Worm (Caenorhabditis elegans) whole organism, L3 larva: ENCODE data around the gene Y47D7A.7.

Experiments
- R02D3.7 ChIP-seq: fragments of 150-350 bp; optimal IDR thresholded peaks from 2 replicates; lab custom pipeline; 2014; ENCODE audit warnings: missing biosample characterization, missing genetic modification characterization
- aly-2 ChIP-seq: fragments of 150-350 bp; optimal IDR thresholded peaks from 2 replicates; lab custom pipeline; 2014; ENCODE audit warnings: missing biosample characterization, missing genetic modification characterization
- ceh-28 ChIP-seq: fragments of 150-350 bp; optimal IDR thresholded peaks from 2 replicates; lab custom pipeline; 2014; ENCODE audit warnings: missing biosample characterization, missing genetic modification reagents, missing genetic modification characterization
- ceh-82 ChIP-seq: fragments of 150-350 bp; optimal IDR thresholded peaks from 2 replicates; lab custom pipeline; 2014; ENCODE audit warnings: missing biosample characterization, missing genetic modification characterization
- ceh-9 ChIP-seq: sonication (generic microtip); optimal IDR thresholded peaks from 2 replicates; lab custom pipeline; 2018; ENCODE audit warnings: missing biosample characterization, missing genetic modification characterization
- daf-12 ChIP-seq: fragments of 150-350 bp; optimal IDR thresholded peaks from 2 replicates; lab custom pipeline; 2014; ENCODE audit warnings: missing biosample characterization, missing genetic modification reagents, missing genetic modification characterization
- egl-27 ChIP-seq: sonication (generic microtip); optimal IDR thresholded peaks from 4 replicates; lab custom pipeline; 2017; ENCODE audit warnings: missing biosample characterization, missing genetic modification reagents, missing genetic modification characterization
- elt-1 ChIP-seq: fragments of 150-350 bp; optimal IDR thresholded peaks from 2 replicates; lab custom pipeline; 2014; ENCODE audit warnings: missing biosample characterization, missing genetic modification characterization
- elt-2 ChIP-seq: sonication (generic microtip); optimal IDR thresholded peaks from 2 replicates; lab custom pipeline; 2016; ENCODE audit warnings: missing genetic modification reagents, mild to moderate bottlenecking, missing genetic modification characterization, missing compliant biosample characterization
- eor-1 ChIP-seq, 2 experiments: fragments of 150-350 bp; optimal IDR thresholded peaks; 2 replicates each; lab custom pipeline; 2014 to 2018; ENCODE audit warnings: missing biosample characterization in 2 of 2, missing genetic modification characterization in 2 of 2
- fkh-2 ChIP-seq: fragments of 150-350 bp; optimal IDR thresholded peaks from 2 replicates; lab custom pipeline; 2014; ENCODE audit warnings: missing biosample characterization, missing genetic modification reagents, missing genetic modification characterization
- fos-1 ChIP-seq: fragments of 150-350 bp; optimal IDR thresholded peaks from 2 replicates; lab custom pipeline; 2014; ENCODE audit warnings: missing biosample characterization, missing genetic modification characterization
- hmg-11 ChIP-seq: sonication (generic microtip); optimal IDR thresholded peaks from 2 replicates; lab custom pipeline; 2016; ENCODE audit warnings: missing genetic modification characterization, missing compliant biosample characterization
- lin-15B ChIP-seq: fragments of 150-350 bp; optimal IDR thresholded peaks from 2 replicates; lab custom pipeline; 2014; ENCODE audit warnings: missing biosample characterization, missing genetic modification characterization
- lin-39 ChIP-seq: fragments of 150-350 bp; optimal IDR thresholded peaks from 2 replicates; lab custom pipeline; 2018; ENCODE audit warnings: missing biosample characterization, missing genetic modification reagents, missing genetic modification characterization
- mdl-1 ChIP-seq: fragments of 150-350 bp; optimal IDR thresholded peaks from 2 replicates; lab custom pipeline; 2014; ENCODE audit warnings: missing biosample characterization, missing genetic modification characterization
- nfya-1 ChIP-seq: sonication (generic microtip); optimal IDR thresholded peaks from 2 replicates; lab custom pipeline; 2017; ENCODE audit warnings: missing genetic modification characterization, mild to moderate bottlenecking, missing compliant biosample characterization, antibody characterized with exemption, moderate library complexity; ENCODE audit not compliant: insufficient read depth
- nhr-12 ChIP-seq: fragments of 150-350 bp; optimal IDR thresholded peaks from 2 replicates; lab custom pipeline; 2014; ENCODE audit warnings: missing biosample characterization, missing genetic modification characterization
- nhr-23 ChIP-seq: fragments of 150-350 bp; optimal IDR thresholded peaks from 2 replicates; lab custom pipeline; 2014; ENCODE audit warnings: missing biosample characterization, missing genetic modification reagents, missing genetic modification characterization
- nhr-25 ChIP-seq: sonication (generic microtip); optimal IDR thresholded peaks from 2 replicates; lab custom pipeline; 2017; ENCODE audit warnings: missing biosample characterization, missing genetic modification characterization
- nhr-28 ChIP-seq: fragments of 150-350 bp; optimal IDR thresholded peaks from 2 replicates; lab custom pipeline; 2014; ENCODE audit warnings: missing biosample characterization, missing genetic modification characterization
- nhr-67 ChIP-seq: fragments of 150-350 bp; optimal IDR thresholded peaks from 2 replicates; lab custom pipeline; 2014; ENCODE audit warnings: missing biosample characterization, missing genetic modification characterization
- nhr-77 ChIP-seq: fragments of 150-350 bp; optimal IDR thresholded peaks from 2 replicates; lab custom pipeline; 2014; ENCODE audit warnings: missing biosample characterization, missing genetic modification characterization
- pha-4 ChIP-seq: fragments of 150-350 bp; optimal IDR thresholded peaks from 2 replicates; lab custom pipeline; 2014; ENCODE audit warnings: missing biosample characterization, missing genetic modification reagents, missing genetic modification characterization
- pqm-1 ChIP-seq: fragments of 150-350 bp; optimal IDR thresholded peaks from 2 replicates; lab custom pipeline; 2017; ENCODE audit warnings: missing biosample characterization, missing genetic modification characterization, inconsistent platforms
- sea-2 ChIP-seq: fragments of 150-350 bp; sonication (generic microtip); optimal IDR thresholded peaks from 4 replicates; lab custom pipeline; 2014; ENCODE audit warnings: missing biosample characterization, missing genetic modification reagents, missing genetic modification characterization
- skn-1 ChIP-seq: fragments of 150-350 bp; optimal IDR thresholded peaks from 2 replicates; lab custom pipeline; 2014; ENCODE audit warnings: missing biosample characterization, missing genetic modification characterization
- snpc-4 ChIP-seq: fragments of 150-350 bp; optimal IDR thresholded peaks from 2 replicates; lab custom pipeline; 2014; ENCODE audit warnings: missing biosample characterization, missing genetic modification characterization
- tbx-2 ChIP-seq: sonication (generic microtip); optimal IDR thresholded peaks from 2 replicates; lab custom pipeline; 2016; ENCODE audit warnings: mild to moderate bottlenecking, missing genetic modification characterization, missing compliant biosample characterization
- unc-39 ChIP-seq: sonication (generic microtip); optimal IDR thresholded peaks from 4 replicates; lab custom pipeline; 2017; ENCODE audit warnings: missing biosample characterization, missing genetic modification characterization
- unc-62 ChIP-seq: fragments of 150-350 bp; sonication (generic microtip); optimal IDR thresholded peaks from 4 replicates; lab custom pipeline; 2014; ENCODE audit warnings: missing biosample characterization, missing genetic modification reagents, missing genetic modification characterization
- ztf-4 ChIP-seq: fragments of 150-350 bp; optimal IDR thresholded peaks from 2 replicates; lab custom pipeline; 2014; ENCODE audit warnings: missing biosample characterization, missing genetic modification characterization

Gene Y47D7A.7

DNA sequence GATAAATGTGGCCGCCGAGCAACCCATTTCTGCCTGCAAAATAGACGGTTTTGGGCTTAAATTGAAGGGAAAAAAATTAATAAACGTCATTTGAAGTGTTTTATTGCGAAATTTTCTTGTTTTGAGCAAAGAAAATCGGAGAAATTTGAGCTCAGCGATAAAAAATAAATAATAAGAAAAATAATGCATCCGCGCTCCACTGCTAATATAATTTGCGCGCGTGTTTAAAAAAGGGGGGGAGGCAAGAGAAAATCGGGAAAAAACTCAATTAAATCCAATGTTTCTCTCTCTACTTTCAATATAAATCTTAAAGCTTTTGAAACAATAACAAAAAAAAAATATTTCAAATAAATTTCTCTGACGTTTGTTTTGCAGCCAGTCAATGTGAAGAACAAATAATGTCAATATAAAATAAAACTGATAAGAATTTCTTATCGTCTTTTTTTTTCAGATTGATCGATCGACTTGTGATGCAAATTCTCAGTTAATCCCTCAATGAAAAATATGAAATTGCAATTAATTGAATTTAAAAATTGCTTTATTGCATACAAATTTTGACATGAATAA lies 30.9 kb upstream of the Y47D7A.7 start, which contains the start of gene rft-2 (continued):
- no peak for TF ChIP-seq nhr-67 (tag; lab: Kevin White, UChicago)
- TF ChIP-seq snpc-4 (tag; lab: Kevin White, UChicago): peak; percentile 52
- TF ChIP-seq, all 47 proteins: peak for 8

DNA sequence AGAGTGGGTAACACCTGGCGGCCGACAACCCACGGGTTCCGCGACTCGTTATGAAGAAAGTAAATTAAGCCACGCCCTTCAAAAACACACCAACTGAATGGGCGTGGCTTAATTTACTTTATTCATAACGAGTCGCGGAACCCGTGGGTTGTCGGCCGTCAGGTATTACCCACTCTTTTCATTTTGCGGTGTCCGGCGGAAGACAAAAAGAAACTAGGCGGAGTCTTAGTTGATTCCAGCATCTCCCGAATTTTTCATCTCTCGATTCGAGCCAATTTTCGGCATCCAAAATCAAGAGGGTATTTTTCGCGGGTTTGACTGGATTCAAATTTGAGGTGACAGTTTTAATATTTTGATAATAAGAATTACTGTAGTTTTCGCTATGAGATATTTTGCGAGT lies 28.0 kb upstream of the Y47D7A.7 start:
- TF ChIP-seq nhr-67 (tag; lab: Kevin White, UChicago) (no peak), lin-39 (tag; lab: Kevin White, UChicago) (no peak), unc-39 (tag; lab: Kevin White, UChicago) (no peak), pqm-1 (tag; lab: Kevin White, UChicago) (no peak), nhr-28 (tag; lab: Kevin White, UChicago) (no peak), ceh-9 (no peak), nfya-1 (tag; lab: Kevin White, UChicago) (no peak), aly-2 (tag; lab: Kevin White, UChicago) (no peak), nhr-12 (tag; lab: Kevin White, UChicago) (no peak), elt-1 (tag; lab: Kevin White, UChicago) (no peak), mdl-1 (tag; lab: Kevin White, UChicago) (no peak), egl-27 (no peak), lin-15B (no peak), ceh-82 (tag; lab: Kevin White, UChicago) (no peak), skn-1 (no peak)

DNA sequence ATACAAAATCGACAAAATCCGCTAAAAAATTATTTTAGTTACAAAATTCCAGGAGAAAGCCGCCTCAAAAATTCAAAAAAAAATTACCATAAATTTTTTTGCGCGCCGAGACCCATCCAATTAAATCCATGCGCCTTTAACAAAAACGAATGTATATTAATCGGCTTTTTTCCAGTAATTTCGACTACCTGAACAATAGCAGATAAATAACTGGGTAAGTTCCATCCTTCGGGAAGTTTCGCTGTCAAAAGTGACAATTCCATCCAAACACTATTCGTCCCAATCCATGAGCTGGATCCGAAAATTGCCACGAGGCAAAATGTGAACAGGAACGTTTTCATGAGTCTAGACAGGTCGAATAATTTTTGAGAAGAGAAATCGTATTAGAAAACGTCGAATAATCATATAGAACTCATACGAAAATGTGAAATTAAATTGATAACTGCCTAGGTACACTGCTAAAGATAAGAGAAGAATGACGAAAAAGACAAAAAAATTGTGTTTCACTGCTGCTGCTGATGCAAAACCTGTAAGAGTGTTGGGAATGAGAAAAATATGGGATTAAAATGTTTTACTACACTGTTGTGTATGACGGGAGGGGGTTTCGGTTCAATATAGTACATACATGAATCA lies 23.2 kb upstream of the Y47D7A.7 start, which contains the start of gene rft-1:
Gene rft-1, minus strand, starts transcription at position 475 of the 633 bp plus-strand sequence.
- peak; percentile 50 for TF ChIP-seq elt-2 (tag; lab: Kevin White, UChicago)
- peak; percentile 12 for TF ChIP-seq pqm-1 (tag; lab: Kevin White, UChicago)
- TF ChIP-seq unc-62 (GFP tag; lab: Kevin White, UChicago): no peak
- TF ChIP-seq hmg-11: no peak
- no peak for TF ChIP-seq ztf-4 (tag; lab: Kevin White, UChicago)
- no peak for TF ChIP-seq nhr-23 (tag; lab: Kevin White, UChicago)
- no peak for TF ChIP-seq ceh-82 (tag; lab: Kevin White, UChicago)
- no peak for TF ChIP-seq sea-2 (GFP tag; lab: Kevin White, UChicago)
- TF ChIP-seq, all 47 proteins: peak for 2

DNA sequence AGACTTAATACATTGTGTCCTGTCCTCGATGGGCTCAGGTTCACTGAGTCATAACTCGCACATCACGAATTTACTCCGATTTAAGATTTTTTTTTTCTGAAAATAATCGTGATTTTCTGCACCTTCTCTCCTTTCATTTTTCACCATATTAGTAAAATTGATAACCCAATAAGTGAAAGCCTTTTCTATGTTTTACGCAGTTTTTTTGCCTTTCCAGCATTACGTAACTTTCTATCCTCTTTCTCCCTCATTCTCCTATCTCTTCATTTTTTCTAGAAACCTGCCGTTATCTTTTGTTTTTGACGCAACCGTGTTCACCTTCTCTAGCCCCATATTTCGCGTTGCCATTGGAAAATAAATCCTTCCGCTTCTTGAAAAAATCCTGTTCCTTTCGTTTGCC lies 17.5 kb upstream of the Y47D7A.7 start:
- TF ChIP-seq nhr-12 (tag; lab: Kevin White, UChicago) (no peak), nhr-25 (tag; lab: Kevin White, UChicago) (peak; percentile 43)
- TF ChIP-seq, all 47 proteins: peak for 1

DNA sequence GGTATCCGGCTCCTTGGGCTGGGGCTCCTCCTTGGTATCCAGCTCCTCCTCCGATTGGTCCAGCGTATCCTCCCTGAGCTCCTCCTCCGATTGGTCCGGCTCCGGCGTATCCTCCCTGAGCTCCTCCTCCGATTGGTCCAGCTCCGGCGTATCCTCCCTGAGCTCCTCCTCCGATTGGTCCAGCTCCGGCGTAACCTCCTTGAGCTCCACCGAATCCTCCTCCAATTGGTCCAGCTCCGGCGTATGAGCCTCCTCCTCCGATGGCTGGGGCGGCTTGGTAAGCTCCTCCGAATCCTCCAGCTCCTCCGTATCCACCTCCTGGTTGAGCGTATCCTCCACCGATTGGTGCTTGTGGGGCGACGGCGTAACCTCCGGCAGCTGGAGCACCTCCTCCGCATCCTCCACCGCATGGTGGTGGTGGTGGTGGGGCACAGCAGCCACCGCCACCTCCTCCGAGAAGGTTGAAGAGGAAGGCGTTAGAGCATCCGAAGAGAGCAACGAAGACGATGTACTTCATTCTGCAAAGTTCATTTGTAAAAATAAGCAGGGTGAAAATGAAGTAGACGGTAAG lies 15.8 kb upstream of the Y47D7A.7 start, which contains the start of gene Y47D7A.13:
Gene Y47D7A.13, minus strand, starts transcription at position 517 of the 571 bp plus-strand sequence.
- no peak for TF ChIP-seq R02D3.7 (tag; lab: Kevin White, UChicago)
- peak; percentile 31 for TF ChIP-seq nhr-25 (tag; lab: Kevin White, UChicago)

DNA sequence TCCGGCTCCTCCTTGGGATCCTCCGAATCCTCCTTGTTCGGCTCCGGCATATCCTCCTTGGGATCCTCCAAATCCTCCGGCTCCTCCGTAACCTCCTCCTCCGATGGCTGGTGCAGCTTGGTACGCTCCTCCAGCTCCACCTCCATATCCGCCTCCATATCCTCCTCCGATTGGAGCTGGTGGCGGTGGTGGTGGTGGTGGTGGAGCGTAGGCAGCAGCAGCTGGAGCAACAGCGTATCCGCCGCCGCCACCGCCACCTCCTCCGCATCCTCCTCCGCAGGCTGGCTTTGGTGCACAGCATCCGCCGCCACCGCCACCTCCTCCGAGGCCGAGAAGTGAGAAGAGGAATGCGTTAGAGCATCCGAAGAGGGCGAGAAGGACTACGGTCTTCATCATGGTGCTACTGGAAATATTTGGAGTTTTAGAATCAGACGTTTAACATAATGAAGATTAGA lies 13.1 kb upstream of the Y47D7A.7 start, which contains the start of gene Y47D7A.15:
Gene Y47D7A.15, minus strand, starts transcription at position 405 of the 455 bp plus-strand sequence.
- no peak for TF ChIP-seq sea-2 (GFP tag; lab: Kevin White, UChicago)
- TF ChIP-seq ztf-4 (tag; lab: Kevin White, UChicago): no peak
- TF ChIP-seq pha-4 (tag; lab: Kevin White, UChicago): no peak
- TF ChIP-seq hmg-11: no peak
- TF ChIP-seq daf-12 (tag; lab: Kevin White, UChicago): no peak
- no peak for TF ChIP-seq aly-2 (tag; lab: Kevin White, UChicago)
- no peak for TF ChIP-seq unc-62 (GFP tag; lab: Kevin White, UChicago)
- no peak for TF ChIP-seq nhr-77 (tag; lab: Kevin White, UChicago)
- TF ChIP-seq fkh-2 (tag; lab: Kevin White, UChicago): no peak
- TF ChIP-seq nhr-67 (tag; lab: Kevin White, UChicago): no peak
- TF ChIP-seq nhr-12 (tag; lab: Kevin White, UChicago): no peak
- TF ChIP-seq elt-1 (tag; lab: Kevin White, UChicago): no peak
- no peak for TF ChIP-seq mdl-1 (tag; lab: Kevin White, UChicago)
- TF ChIP-seq eor-1 (tag; optimal IDR thresholded peaks at IDR 0.05; lab: Kevin White, UChicago): no peak
- no peak for TF ChIP-seq fos-1
- TF ChIP-seq tbx-2 (tag; lab: Kevin White, UChicago): no peak
- no peak for TF ChIP-seq ceh-28 (tag; lab: Kevin White, UChicago)
- TF ChIP-seq pqm-1 (tag; lab: Kevin White, UChicago): no peak
- TF ChIP-seq nhr-28 (tag; lab: Kevin White, UChicago): no peak
